Worm (Caenorhabditis elegans) whole organism, L4/young adult: ENCODE results near the gene cyp-33D1.

ENCODE experiments used
- W03F9.2 ChIP-seq: fragments of 150-350 bp; optimal IDR thresholded peaks from 2 replicates; lab custom pipeline; 2014; ENCODE audit warnings: missing biosample characterization, missing genetic modification characterization
- dao-5 ChIP-seq: sonication (generic microtip); optimal IDR thresholded peaks from 2 replicates; lab custom pipeline; 2016; ENCODE audit warnings: missing genotype, missing genetic modification characterization, moderate library complexity, missing compliant biosample characterization

ce11 chrV:16190485-16190884, 14.8 kb upstream of the cyp-33D1 start, which contains the start of gene srh-281:
- TF ChIP-seq dao-5 (tag; lab: Kevin White, UChicago) (no peak), W03F9.2 (tag; lab: Kevin White, UChicago) (no peak)
